Worm (Caenorhabditis elegans) whole organism, dauer: ENCODE data around the gene syx-5.

Experiments
- unc-62 ChIP-seq: sonication (generic microtip); optimal IDR thresholded peaks from 2 replicates; lab custom pipeline; 2017; ENCODE audit warnings: missing biosample characterization, missing genetic modification reagents, missing genetic modification characterization

Gene syx-5

ce11 chrV:11764373-11764954, at the start of gene syx-5, which contains the start of gene F55A11.1:
syx-5 (plus strand) TSS chrV:11764904.
F55A11.1 (minus strand) TSS chrV:11764385.
- TF ChIP-seq unc-62 (GFP tag; lab: Kevin White, UChicago) = no peak

ce11 chrV:11715797-11716196, 48.9 kb upstream of the syx-5 start, which contains the start of gene tre-3:
tre-3 (minus strand) TSS chrV:11715903.
- no peak for TF ChIP-seq unc-62 (GFP tag; lab: Kevin White, UChicago)

- no peak for TF ChIP-seq unc-62 (GFP tag; lab: Kevin White, UChicago)
Observed at ce11 chrV:11716930-11717329, 47.8 kb upstream of the syx-5 start.

- no peak for TF ChIP-seq unc-62 (GFP tag; lab: Kevin White, UChicago)
Observed at ce11 chrV:11722858-11723257, 41.8 kb upstream of the syx-5 start.

- no peak for TF ChIP-seq unc-62 (GFP tag; lab: Kevin White, UChicago)
Observed at ce11 chrV:11725971-11726370, 38.7 kb upstream of the syx-5 start, which contains the start of gene daf-11. daf-11 (minus strand) TSS chrV:11726071.

- no peak for TF ChIP-seq unc-62 (GFP tag; lab: Kevin White, UChicago)
Observed at ce11 chrV:11730060-11730459, 34.6 kb upstream of the syx-5 start, which contains the start of gene rhr-2. rhr-2 (minus strand) TSS chrV:11730160.

ce11 chrV:11732049-11732448, 32.7 kb upstream of the syx-5 start:
- no peak for TF ChIP-seq unc-62 (GFP tag; lab: Kevin White, UChicago)

- no peak for TF ChIP-seq unc-62 (GFP tag; lab: Kevin White, UChicago)
Observed at ce11 chrV:11733460-11733859, 31.2 kb upstream of the syx-5 start, which contains the start of gene npp-22. npp-22 (minus strand) TSS chrV:11733472.

ce11 chrV:11736896-11737295, 27.8 kb upstream of the syx-5 start, which contains the start of gene spe-42:
spe-42 (minus strand) TSS chrV:11736996.
- no peak for TF ChIP-seq unc-62 (GFP tag; lab: Kevin White, UChicago)

ce11 chrV:11737333-11737732, 27.4 kb upstream of the syx-5 start:
- no peak for TF ChIP-seq unc-62 (GFP tag; lab: Kevin White, UChicago)

ce11 chrV:11739820-11740219, 24.9 kb upstream of the syx-5 start, which contains the start of gene T04F3.1:
T04F3.1 (plus strand) TSS chrV:11740065.
- no peak for TF ChIP-seq unc-62 (GFP tag; lab: Kevin White, UChicago)

ce11 chrV:11741078-11741477, 23.6 kb upstream of the syx-5 start:
- TF ChIP-seq unc-62 (GFP tag; lab: Kevin White, UChicago) = no peak

- TF ChIP-seq unc-62 (GFP tag; lab: Kevin White, UChicago) = no peak
Observed at ce11 chrV:11751480-11751879, 13.2 kb upstream of the syx-5 start.

- no peak for TF ChIP-seq unc-62 (GFP tag; lab: Kevin White, UChicago)
Observed at ce11 chrV:11755848-11756247, 8.9 kb upstream of the syx-5 start.

- TF ChIP-seq unc-62 (GFP tag; lab: Kevin White, UChicago) = no peak
Observed at ce11 chrV:11757358-11757757, 7.3 kb upstream of the syx-5 start, which contains the start of gene smoc-1. smoc-1 (plus strand) TSS chrV:11757658.

- no peak for TF ChIP-seq unc-62 (GFP tag; lab: Kevin White, UChicago)
Observed at ce11 chrV:11758635-11759034, 6.1 kb upstream of the syx-5 start, which contains the start of gene T04F3.3. T04F3.3 (plus strand) TSS chrV:11758935.

ce11 chrV:11760371-11760770, 4.3 kb upstream of the syx-5 start, which contains the start of gene T04F3.5:
T04F3.5 (plus strand) TSS chrV:11760671.
- no peak for TF ChIP-seq unc-62 (GFP tag; lab: Kevin White, UChicago)
